Fruit fly (Drosophila melanogaster): ENCODE measurements around the gene cal1.

cal1 gene

dm6 chr3R:17067721-17068120 lies 20.4 kb upstream of the cal1 start:
- peak; percentile 86; the same call in 3 of the 4 replicates for TF ChIP-seq chinmo (GFP tag; IDR thresholded peaks at IDR 0.05; ENCODE audit: partially characterized antibody)
- no peak for TF ChIP-seq CG1792 (GFP tag; optimal IDR thresholded peaks at IDR 0.05)
- TF ChIP-seq Stat92E (GFP tag; optimal IDR thresholded peaks at IDR 0.05): no peak
- peak; percentile 69 for TF ChIP-seq E2f2 (GFP tag; IDR thresholded peaks at IDR 0.05)
- TF ChIP-seq CrebB (tag; optimal IDR thresholded peaks at IDR 0.05): no peak
- no peak for TF ChIP-seq Ravus (GFP tag; IDR thresholded peaks at IDR 0.05)
- TF ChIP-seq unpg (GFP tag; optimal IDR thresholded peaks at IDR 0.05): no peak
- no peak for TF ChIP-seq Neu2 (GFP tag; optimal IDR thresholded peaks at IDR 0.05; ENCODE audit: borderline replicate concordance)
- TF ChIP-seq vvl (GFP tag; IDR thresholded peaks at IDR 0.05): peak; percentile 58; the same call in 1 of the 2 replicates
- TF ChIP-seq Med (GFP tag): peak; percentile 83
- 0 out of 2 replicates have a peak, but pooled peaks have one; percentile 20 for TF ChIP-seq Bgb (GFP tag; IDR thresholded peaks at IDR 0.05; ENCODE audit: partially characterized antibody)
- peak; percentile 73 for TF ChIP-seq cg (GFP tag; optimal IDR thresholded peaks at IDR 0.05)
- peak; percentile 44 for TF ChIP-seq mirr (GFP tag; optimal IDR thresholded peaks at IDR 0.05)
- no peak for TF ChIP-seq CG1832 (GFP tag; optimal IDR thresholded peaks at IDR 0.05)
- TF ChIP-seq CG10543 (GFP tag; optimal IDR thresholded peaks at IDR 0.05): peak; percentile 45
- 0 out of 2 replicates have a peak, but pooled peaks have one; percentile 17 for TF ChIP-seq unc-4 (GFP tag; IDR thresholded peaks at IDR 0.05; ENCODE audit: partially characterized antibody)
- no peak for TF ChIP-seq CG15601 (tag; optimal IDR thresholded peaks at IDR 0.05)
- peak in 1 of 2 experiments; percentile 98 for TF ChIP-seq Pdp1 (GFP tag; optimal IDR thresholded peaks at IDR 0.05)
- no peak for TF ChIP-seq seq (GFP tag; IDR thresholded peaks at IDR 0.05)
- TF ChIP-seq CG8281 (tag; optimal IDR thresholded peaks at IDR 0.05): no peak
- peak; percentile 40 for TF ChIP-seq Nf-YC (tag; optimal IDR thresholded peaks at IDR 0.05)
- no peak for TF ChIP-seq CG8290 (GFP tag; optimal IDR thresholded peaks at IDR 0.05)
- TF ChIP-seq CG8290 (tag; optimal IDR thresholded peaks at IDR 0.05): peak in 1 of 2 experiments; percentile 40
- TF ChIP-seq CG13296 (GFP tag; optimal IDR thresholded peaks at IDR 0.05): peak; percentile 8
- no peak for TF ChIP-seq CG14667 (GFP tag; IDR thresholded peaks at IDR 0.05)
- TF ChIP-seq CG9437 (GFP tag; optimal IDR thresholded peaks at IDR 0.05): peak; percentile 83
- peak; percentile 8 for TF ChIP-seq sug (tag; optimal IDR thresholded peaks at IDR 0.05)
- no peak for TF ChIP-seq NC2α (GFP tag; optimal IDR thresholded peaks at IDR 0.05)
- TF ChIP-seq Dp (GFP tag; optimal IDR thresholded peaks at IDR 0.05): peak; percentile 43
- no peak for TF ChIP-seq CG7556 (GFP tag; optimal IDR thresholded peaks at IDR 0.05)
- no peak for TF ChIP-seq sob (GFP tag; IDR thresholded peaks at IDR 0.05)
- TF ChIP-seq gro (GFP tag; optimal IDR thresholded peaks at IDR 0.05): peak; percentile 51
- TF ChIP-seq ewg (GFP tag; optimal IDR thresholded peaks at IDR 0.05): no peak
- TF ChIP-seq CG9727 (GFP tag; optimal IDR thresholded peaks at IDR 0.05): no peak
- no peak for TF ChIP-seq dmrt99B (tag; optimal IDR thresholded peaks at IDR 0.05)
- TF ChIP-seq CG12769 (tag; optimal IDR thresholded peaks at IDR 0.05): peak; percentile 54
- no peak for TF ChIP-seq wek (GFP tag; optimal IDR thresholded peaks at IDR 0.05)
- TF ChIP-seq CG16779 (GFP tag; IDR thresholded peaks at IDR 0.05): no peak
- TF ChIP-seq CG6683 (GFP tag; optimal IDR thresholded peaks at IDR 0.05): no peak
- TF ChIP-seq CG3163 (GFP tag; optimal IDR thresholded peaks at IDR 0.05): no peak
- TF ChIP-seq hb (GFP tag; IDR thresholded peaks at IDR 0.05; ENCODE audit: partially characterized antibody): no peak
- no peak for TF ChIP-seq CG6254 (GFP tag; optimal IDR thresholded peaks at IDR 0.05)
- no peak for TF ChIP-seq nom (GFP tag; optimal IDR thresholded peaks at IDR 0.05)
- TF ChIP-seq lab (GFP tag; optimal IDR thresholded peaks at IDR 0.05): peak; percentile 5
- TF ChIP-seq Scr (GFP tag; IDR thresholded peaks at IDR 0.05; ENCODE audit: partially characterized antibody): peak; percentile 14; the same call in 1 of the 2 replicates
- TF ChIP-seq Doc3 (GFP tag; IDR thresholded peaks at IDR 0.05; ENCODE audit: partially characterized antibody): no peak
- TF ChIP-seq nerfin-1 (tag; optimal IDR thresholded peaks at IDR 0.05): no peak
- no peak for TF ChIP-seq CG9932 (GFP tag; IDR thresholded peaks at IDR 0.05)
- no peak for TF ChIP-seq bcd (GFP tag; optimal IDR thresholded peaks at IDR 0.05)

Data from whole organism, embryonic.